Worm (Caenorhabditis elegans) whole organism, young adult: ENCODE measurements around the gene hmit-1.1.

ENCODE experiments used
- Y79H2A.3 ChIP-seq: fragments of 200-800 bp; sonication (Bioruptor generic); conservative IDR thresholded peaks from 2 replicates; pipeline ENCODE4 v1.3.6; 2022; ENCODE audit warnings: missing genetic modification reagents, missing genetic modification characterization, missing compliant biosample characterization
- akir-1 ChIP-seq: fragments of 200-800 bp; sonication (Bioruptor generic); optimal IDR thresholded peaks from 2 replicates; lab custom pipeline; 2018; ENCODE audit warnings: mild to moderate bottlenecking, missing genetic modification characterization, moderate library complexity, missing compliant biosample characterization
- hlh-12 ChIP-seq: sonication (generic microtip); optimal IDR thresholded peaks from 2 replicates; lab custom pipeline; 2016; ENCODE audit warnings: missing genetic modification characterization, missing compliant biosample characterization
- pha-4 ChIP-seq: fragments of 150-350 bp; sonication (generic microtip); optimal IDR thresholded peaks from 2 replicates; lab custom pipeline; 2014; ENCODE audit warnings: missing biosample characterization, missing genetic modification reagents, missing genetic modification characterization
- rcor-1 ChIP-seq: fragments of 200-800 bp; sonication (Bioruptor generic); IDR thresholded peaks from 2 replicates; pipeline ENCODE4 v1.3.6; 2022; ENCODE audit warnings: missing genetic modification reagents, missing genetic modification characterization, missing compliant biosample characterization
- snpc-4 ChIP-seq, 5 experiments: fragments of 150-350 bp in 1 of 5; sonication (generic microtip) in 4 of 5; optimal IDR thresholded peaks; 2 replicates each; lab custom pipeline; 2014 to 2018; ENCODE audit warnings: missing genetic modification characterization in 5 of 5, missing biosample characterization in 3 of 5, antibody characterized with exemption in 2 of 5, mild to moderate bottlenecking in 2 of 5, missing compliant biosample characterization in 2 of 5, missing genotype in 2 of 5, moderate library complexity in 2 of 5, missing genetic modification reagents in 1 of 5
- unc-130 ChIP-seq: sonication (generic microtip); optimal IDR thresholded peaks from 2 replicates; lab custom pipeline; 2016; ENCODE audit warnings: missing genetic modification reagents, missing genetic modification characterization, missing compliant biosample characterization

DNA sequence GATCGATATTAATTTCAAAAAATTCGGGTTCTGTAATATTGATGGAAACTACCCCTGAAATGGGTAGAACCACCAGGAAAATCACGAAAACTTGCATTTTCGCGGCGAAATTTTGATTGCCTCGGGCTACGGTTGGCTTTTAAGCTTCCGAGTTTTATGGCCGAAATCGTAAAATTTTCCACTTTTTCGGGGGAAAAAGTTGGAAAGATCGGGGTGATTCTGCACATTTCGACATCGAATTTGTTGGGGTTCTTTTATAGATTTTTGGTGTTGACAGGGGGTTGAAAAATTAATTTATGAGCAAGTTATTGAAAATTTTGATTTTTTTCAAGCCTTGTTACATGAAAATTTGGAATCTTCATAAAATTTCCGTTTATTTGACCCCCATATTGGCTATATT lies 37.2 kb downstream of the hmit-1.1 start, which contains the start of gene Y51A2D.8:
- TF ChIP-seq unc-130 (GFP tag; lab: Kevin White, UChicago) (no peak), snpc-4 (GFP tag; optimal IDR thresholded peaks at IDR 0.05; lab: Kevin White, UChicago) (no peak), snpc-4 (tag; optimal IDR thresholded peaks at IDR 0.05; lab: Kevin White, UChicago) (no peak), hlh-12 (no peak), pha-4 (no peak), akir-1 (GFP tag; lab: Kevin White, UChicago) (no peak), Y79H2A.3 (GFP tag; lab: Robert Waterston, UW) (no peak), rcor-1 (no peak)
